Worm (Caenorhabditis elegans) whole organism, L3 larva: ENCODE measurements around the gene nhr-38.

ENCODE experiments used
- ZK546.5 ChIP-seq: sonication (generic microtip); optimal IDR thresholded peaks from 2 replicates; lab custom pipeline; 2017; ENCODE audit warnings: missing biosample characterization, missing genetic modification characterization
- aly-2 ChIP-seq: fragments of 150-350 bp; optimal IDR thresholded peaks from 2 replicates; lab custom pipeline; 2014; ENCODE audit warnings: missing biosample characterization, missing genetic modification characterization
- egl-27 ChIP-seq: sonication (generic microtip); optimal IDR thresholded peaks from 4 replicates; lab custom pipeline; 2017; ENCODE audit warnings: missing biosample characterization, missing genetic modification reagents, missing genetic modification characterization
- fkh-10 ChIP-seq: sonication (generic microtip); optimal IDR thresholded peaks from 2 replicates; lab custom pipeline; 2017; ENCODE audit warnings: missing biosample characterization, missing genetic modification reagents, missing genetic modification characterization
- fos-1 ChIP-seq: fragments of 150-350 bp; optimal IDR thresholded peaks from 2 replicates; lab custom pipeline; 2014; ENCODE audit warnings: missing biosample characterization, missing genetic modification characterization
- jun-1 ChIP-seq: fragments of 150-350 bp; optimal IDR thresholded peaks from 2 replicates; lab custom pipeline; 2014; ENCODE audit warnings: missing biosample characterization, missing genetic modification reagents, missing genetic modification characterization
- nhr-237 ChIP-seq: fragments of 150-350 bp; optimal IDR thresholded peaks from 2 replicates; lab custom pipeline; 2014; ENCODE audit warnings: missing biosample characterization, missing genetic modification characterization
- nhr-67 ChIP-seq: fragments of 150-350 bp; optimal IDR thresholded peaks from 2 replicates; lab custom pipeline; 2014; ENCODE audit warnings: missing biosample characterization, missing genetic modification characterization
- nhr-76 ChIP-seq: fragments of 150-350 bp; sonication (generic microtip); optimal IDR thresholded peaks from 5 replicates; lab custom pipeline; 2014; ENCODE audit warnings: missing biosample characterization, missing genetic modification characterization
- pha-4 ChIP-seq: fragments of 150-350 bp; optimal IDR thresholded peaks from 2 replicates; lab custom pipeline; 2014; ENCODE audit warnings: missing biosample characterization, missing genetic modification reagents, missing genetic modification characterization
- unc-62 ChIP-seq: fragments of 150-350 bp; sonication (generic microtip); optimal IDR thresholded peaks from 4 replicates; lab custom pipeline; 2014; ENCODE audit warnings: missing biosample characterization, missing genetic modification reagents, missing genetic modification characterization

- TF ChIP-seq nhr-237 (tag; lab: Kevin White, UChicago) (no peak), aly-2 (tag; lab: Kevin White, UChicago) (no peak), nhr-76 (tag; lab: Kevin White, UChicago) (no peak), ZK546.5 (tag; lab: Kevin White, UChicago) (no peak), egl-27 (tag; lab: Kevin White, UChicago) (no peak), nhr-67 (tag; lab: Kevin White, UChicago) (no peak), fos-1 (no peak), jun-1 (no peak), pha-4 (tag; lab: Kevin White, UChicago) (no peak), fkh-10 (no peak), unc-62 (GFP tag; lab: Kevin White, UChicago) (no peak)
Measured at ce11 chrIV:9669969-9670368, 40.0 kb upstream of the nhr-38 start.
